Worm (Caenorhabditis elegans) whole organism, L4 larva: ENCODE data around the gene F12D9.2.

ENCODE experiments used
- D1046.2 ChIP-seq: fragments of 200-800 bp; sonication (Bioruptor generic); IDR thresholded peaks from 2 replicates; pipeline ENCODE4 v1.3.6; 2022; ENCODE audit warnings: missing genetic modification characterization, missing compliant biosample characterization
- F37D6.2 ChIP-seq: sonication (generic microtip); optimal IDR thresholded peaks from 2 replicates; lab custom pipeline; 2016; ENCODE audit warnings: mild to moderate bottlenecking, missing genetic modification characterization, missing compliant biosample characterization
- F49E8.2 ChIP-seq: sonication (generic microtip); optimal IDR thresholded peaks from 2 replicates; lab custom pipeline; 2016; ENCODE audit warnings: missing compliant biosample characterization, mild to moderate bottlenecking, missing genetic modification characterization, borderline replicate concordance
- T20F7.1 ChIP-seq: fragments of 200-800 bp; sonication (Bioruptor generic); optimal IDR thresholded peaks from 2 replicates; lab custom pipeline; 2018; ENCODE audit warnings: mild to moderate bottlenecking, missing genetic modification characterization, missing compliant biosample characterization
- Y48G9A.11 ChIP-seq: fragments of 200-800 bp; sonication (Bioruptor generic); IDR thresholded peaks from 2 replicates; pipeline ENCODE4 v1.3.6; 2022; ENCODE audit warnings: missing genetic modification reagents, missing genetic modification characterization, missing compliant biosample characterization
- ZK337.2 ChIP-seq: fragments of 200-800 bp; sonication (Bioruptor generic); IDR thresholded peaks from 2 replicates; pipeline ENCODE4 v1.3.6; 2022; ENCODE audit warnings: missing genetic modification reagents, missing genetic modification characterization, missing compliant biosample characterization
- ceh-20 ChIP-seq: fragments of 200-800 bp; sonication (Bioruptor generic); IDR thresholded peaks from 2 replicates; pipeline ENCODE4 v1.3.6; 2022; ENCODE audit warnings: missing genetic modification reagents, missing genetic modification characterization, missing compliant biosample characterization
- ceh-44 ChIP-seq: fragments of 200-800 bp; sonication (Bioruptor generic); IDR thresholded peaks from 2 replicates; pipeline ENCODE4 v1.3.6; 2022; ENCODE audit warnings: missing genetic modification reagents, missing genetic modification characterization, missing compliant biosample characterization
- ces-1 ChIP-seq: fragments of 150-350 bp; sonication (generic microtip); optimal IDR thresholded peaks from 4 replicates; lab custom pipeline; 2014; ENCODE audit warnings: missing biosample characterization, missing genetic modification reagents, missing genetic modification characterization
- daf-16 ChIP-seq, 3 experiments: sonication (generic microtip); optimal IDR thresholded peaks; 2 replicates each; lab custom pipeline; 2016 to 2017; ENCODE audit warnings: missing genetic modification characterization in 3 of 3, missing genetic modification reagents in 3 of 3, mild to moderate bottlenecking in 2 of 3, missing compliant biosample characterization in 2 of 3, missing biosample characterization in 1 of 3, moderate library complexity in 1 of 3
- daf-19 ChIP-seq: fragments of 200-800 bp; sonication (Bioruptor generic); conservative IDR thresholded peaks from 2 replicates; pipeline ENCODE4 v1.3.6; 2022; ENCODE audit warnings: missing genetic modification characterization, missing compliant biosample characterization
- dmd-8 ChIP-seq: fragments of 200-800 bp; sonication (Bioruptor generic); IDR thresholded peaks from 2 replicates; pipeline ENCODE4 v1.3.6; 2022; ENCODE audit warnings: missing genetic modification characterization, missing compliant biosample characterization
- dve-1 ChIP-seq: sonication (generic microtip); optimal IDR thresholded peaks from 2 replicates; lab custom pipeline; 2017; ENCODE audit warnings: antibody characterized with exemption, mild to moderate bottlenecking, missing genetic modification characterization, missing compliant biosample characterization; ENCODE audit not compliant: insufficient read depth
- egl-27 ChIP-seq: sonication (generic microtip); optimal IDR thresholded peaks from 3 replicates; lab custom pipeline; 2017; ENCODE audit warnings: missing biosample characterization, missing genetic modification reagents, missing genetic modification characterization
- egl-43 ChIP-seq: fragments of 200-800 bp; sonication (Bioruptor generic); IDR thresholded peaks from 2 replicates; pipeline ENCODE4 v1.3.6; 2022; ENCODE audit warnings: missing genetic modification reagents, missing genetic modification characterization, missing compliant biosample characterization
- fos-1 ChIP-seq: fragments of 150-350 bp; optimal IDR thresholded peaks from 2 replicates; lab custom pipeline; 2014; ENCODE audit warnings: missing biosample characterization, missing genetic modification characterization
- gei-8 ChIP-seq: fragments of 200-800 bp; sonication (Bioruptor generic); optimal IDR thresholded peaks from 2 replicates; lab custom pipeline; 2018; ENCODE audit warnings: mild to moderate bottlenecking, missing genetic modification characterization, missing compliant biosample characterization
- hif-1 ChIP-seq, 2 experiments: sonication (generic microtip); optimal IDR thresholded peaks; 2 replicates each; lab custom pipeline; 2016 to 2017; ENCODE audit warnings: missing compliant biosample characterization in 2 of 2, missing genetic modification characterization in 2 of 2, missing genetic modification reagents in 2 of 2, missing genotype in 2 of 2, mild to moderate bottlenecking in 1 of 2
- hlh-11 ChIP-seq: fragments of 200-800 bp; sonication (Bioruptor generic); optimal IDR thresholded peaks from 2 replicates; lab custom pipeline; 2018; ENCODE audit warnings: mild to moderate bottlenecking, missing genetic modification characterization, missing compliant biosample characterization
- lin-13 ChIP-seq: fragments of 150-350 bp; optimal IDR thresholded peaks from 2 replicates; lab custom pipeline; 2014; ENCODE audit warnings: missing biosample characterization, missing genetic modification reagents, missing genetic modification characterization
- lin-29 ChIP-seq: fragments of 200-800 bp; sonication (Bioruptor generic); IDR thresholded peaks from 2 replicates; pipeline ENCODE4 v1.3.6; 2022; ENCODE audit warnings: missing genetic modification reagents, missing genetic modification characterization, missing compliant biosample characterization
- lin-38 ChIP-seq: fragments of 200-800 bp; sonication (Bioruptor generic); IDR thresholded peaks from 2 replicates; pipeline ENCODE4 v1.3.6; 2022; ENCODE audit warnings: missing genetic modification reagents, missing genetic modification characterization, missing compliant biosample characterization
- lir-3 ChIP-seq: sonication (generic microtip); optimal IDR thresholded peaks from 2 replicates; lab custom pipeline; 2016; ENCODE audit warnings: mild to moderate bottlenecking, missing genetic modification characterization, missing compliant biosample characterization
- madf-9 ChIP-seq: fragments of 200-800 bp; sonication (Bioruptor generic); conservative IDR thresholded peaks from 2 replicates; pipeline ENCODE4 v1.3.6; 2022; ENCODE audit warnings: missing genetic modification reagents, missing genetic modification characterization, missing compliant biosample characterization
- mdl-1 ChIP-seq, 2 experiments: fragments of 150-350 bp in 1 of 2; sonication (generic microtip) in 1 of 2; optimal IDR thresholded peaks; 2 replicates each; lab custom pipeline; 2014 to 2017; ENCODE audit warnings: missing biosample characterization in 2 of 2, missing genetic modification characterization in 2 of 2
- mdt-29 ChIP-seq: fragments of 200-800 bp; sonication (Bioruptor generic); IDR thresholded peaks from 2 replicates; pipeline ENCODE4 v1.3.6; 2022; ENCODE audit warnings: missing genetic modification reagents, missing genetic modification characterization, missing compliant biosample characterization
- mep-1 ChIP-seq: fragments of 150-350 bp; sonication (generic microtip); optimal IDR thresholded peaks from 3 replicates; lab custom pipeline; 2014; ENCODE audit warnings: missing biosample characterization, missing genetic modification characterization
- mxl-3 ChIP-seq: fragments of 200-800 bp; sonication (Bioruptor generic); optimal IDR thresholded peaks from 2 replicates; lab custom pipeline; 2018; ENCODE audit warnings: mild to moderate bottlenecking, missing genetic modification characterization, missing compliant biosample characterization
- nhr-111 ChIP-seq: fragments of 200-800 bp; sonication (Bioruptor generic); optimal IDR thresholded peaks from 2 replicates; lab custom pipeline; 2018; ENCODE audit warnings: mild to moderate bottlenecking, missing genetic modification characterization, missing compliant biosample characterization
- nhr-28 ChIP-seq: fragments of 150-350 bp; optimal IDR thresholded peaks from 2 replicates; lab custom pipeline; 2014; ENCODE audit warnings: missing biosample characterization, missing genetic modification characterization
- nhr-48 ChIP-seq: sonication (generic microtip); optimal IDR thresholded peaks from 2 replicates; lab custom pipeline; 2016; ENCODE audit warnings: mild to moderate bottlenecking, missing genetic modification characterization, missing compliant biosample characterization
- nhr-6 ChIP-seq: fragments of 150-350 bp; optimal IDR thresholded peaks from 2 replicates; lab custom pipeline; 2014; ENCODE audit warnings: missing biosample characterization, missing genetic modification characterization
- nhr-76 ChIP-seq: fragments of 150-350 bp; optimal IDR thresholded peaks from 2 replicates; lab custom pipeline; 2014; ENCODE audit warnings: missing biosample characterization, missing genetic modification characterization
- nhr-77 ChIP-seq: fragments of 150-350 bp; optimal IDR thresholded peaks from 2 replicates; lab custom pipeline; 2014; ENCODE audit warnings: missing biosample characterization, missing genetic modification characterization
- pqm-1 ChIP-seq: sonication (generic microtip); optimal IDR thresholded peaks from 2 replicates; lab custom pipeline; 2017; ENCODE audit warnings: missing biosample characterization, missing genetic modification characterization
- saeg-2 ChIP-seq: fragments of 200-800 bp; sonication (Bioruptor generic); IDR thresholded peaks from 2 replicates; pipeline ENCODE4 v1.3.6; 2022; ENCODE audit warnings: missing genetic modification reagents, missing genetic modification characterization, missing compliant biosample characterization
- skn-1 ChIP-seq: fragments of 150-350 bp; optimal IDR thresholded peaks from 2 replicates; lab custom pipeline; 2014; ENCODE audit warnings: missing biosample characterization, missing genetic modification characterization
- tag-97 ChIP-seq: fragments of 200-800 bp; sonication (Bioruptor generic); IDR thresholded peaks from 2 replicates; pipeline ENCODE4 v1.3.6; 2022; ENCODE audit warnings: missing genetic modification characterization, missing compliant biosample characterization
- tra-1 ChIP-seq: fragments of 200-800 bp; sonication (Bioruptor generic); IDR thresholded peaks from 2 replicates; pipeline ENCODE4 v1.3.6; 2022; ENCODE audit warnings: missing genetic modification reagents, missing genetic modification characterization, missing compliant biosample characterization
- unc-130 ChIP-seq: sonication (generic microtip); optimal IDR thresholded peaks from 2 replicates; lab custom pipeline; 2016; ENCODE audit warnings: missing genetic modification reagents, missing genetic modification characterization, missing compliant biosample characterization
- unc-62 ChIP-seq, 3 experiments: fragments of 150-350 bp in 1 of 3; sonication (generic microtip); optimal IDR thresholded peaks in 2 of 3; peaks in 1 of 3; 1 replicate in 1 of 3; 2 replicates in 2 of 3; lab custom pipeline; 2014 to 2017; ENCODE audit warnings: missing biosample characterization in 3 of 3, missing genetic modification characterization in 3 of 3, missing genetic modification reagents in 3 of 3, missing genotype in 1 of 3
- vab-7 ChIP-seq: fragments of 200-800 bp; sonication (Bioruptor generic); IDR thresholded peaks from 2 replicates; pipeline ENCODE4 v1.3.6; 2022; ENCODE audit warnings: missing genetic modification reagents, missing genetic modification characterization, missing compliant biosample characterization
- zfp-3 ChIP-seq: fragments of 200-800 bp; sonication (Bioruptor generic); conservative IDR thresholded peaks from 2 replicates; pipeline ENCODE4 v1.3.6; 2022; ENCODE audit warnings: missing genetic modification reagents, missing genetic modification characterization, missing compliant biosample characterization
- ztf-11 ChIP-seq: fragments of 150-350 bp; optimal IDR thresholded peaks from 2 replicates; lab custom pipeline; 2014; ENCODE audit warnings: missing biosample characterization, missing genetic modification characterization

F12D9.2 gene

ce11 chrX:8676088-8676779 is 29.3 kb upstream of the F12D9.2 start (continued):
- TF ChIP-seq mxl-3 (GFP tag; lab: Kevin White, UChicago) (peak; percentile 23), lir-3 (no peak), pqm-1 (tag; lab: Kevin White, UChicago) (peak; percentile 63), nhr-28 (tag; lab: Kevin White, UChicago) (peak; percentile 81), dmd-8 (GFP tag; lab: Robert Waterston, UW) (no peak), saeg-2 (GFP tag; lab: Robert Waterston, UW) (no peak), D1046.2 (GFP tag; lab: Robert Waterston, UW) (no peak), gei-8 (GFP tag; lab: Kevin White, UChicago) (peak; percentile 34), F49E8.2 (tag; lab: Kevin White, UChicago) (no peak), nhr-48 (peak; percentile 86), tra-1 (GFP tag; lab: Robert Waterston, UW) (peak; percentile 81), Y48G9A.11 (GFP tag; lab: Robert Waterston, UW) (no peak), F37D6.2 (tag; lab: Kevin White, UChicago) (no peak)

ce11 chrX:8675151-8675550 is 28.3 kb upstream of the F12D9.2 start:
- no peak for TF ChIP-seq tag-97 (GFP tag; lab: Robert Waterston, UW)
- TF ChIP-seq unc-62 (GFP tag; optimal IDR thresholded peaks at IDR 0.05 in 1 of 2; lab: Kevin White, UChicago): peak in 1 of 2 experiments; percentile 93
- TF ChIP-seq unc-62 (tag; optimal IDR thresholded peaks at IDR 0.05; lab: Kevin White, UChicago): no peak
- no peak for TF ChIP-seq dmd-8 (GFP tag; lab: Robert Waterston, UW)
- TF ChIP-seq ceh-44 (GFP tag; lab: Robert Waterston, UW): no peak
- no peak for TF ChIP-seq unc-130 (GFP tag; lab: Kevin White, UChicago)
- TF ChIP-seq zfp-3 (GFP tag; lab: Robert Waterston, UW): no peak
- TF ChIP-seq nhr-76 (tag; lab: Kevin White, UChicago): no peak

- no peak for TF ChIP-seq nhr-6 (tag; lab: Kevin White, UChicago)
- TF ChIP-seq daf-16 (GFP tag; optimal IDR thresholded peaks at IDR 0.05; lab: Kevin White, UChicago): no peak
- peak; percentile 88 for TF ChIP-seq daf-16 (tag; optimal IDR thresholded peaks at IDR 0.05; lab: Kevin White, UChicago)
- TF ChIP-seq ZK337.2 (GFP tag; lab: Robert Waterston, UW): no peak
- TF ChIP-seq unc-62 (GFP tag; optimal IDR thresholded peaks at IDR 0.05 in 1 of 2; lab: Kevin White, UChicago): peak in 1 of 2 experiments; percentile 59
- TF ChIP-seq unc-62 (tag; optimal IDR thresholded peaks at IDR 0.05; lab: Kevin White, UChicago): no peak
- no peak for TF ChIP-seq lir-3
- TF ChIP-seq hlh-11: peak; percentile 81
- peak; percentile 68 for TF ChIP-seq nhr-48
- no peak for TF ChIP-seq gei-8 (GFP tag; lab: Kevin White, UChicago)
- TF ChIP-seq lin-38: no peak
- peak; percentile 65 for TF ChIP-seq nhr-28 (tag; lab: Kevin White, UChicago)
- no peak for TF ChIP-seq lin-29 (GFP tag; lab: Robert Waterston, UW)
- peak; percentile 42; the same call in 1 of the 2 replicates for TF ChIP-seq ceh-20 (GFP tag; lab: Robert Waterston, UW)
- no peak for TF ChIP-seq madf-9 (GFP tag; lab: Robert Waterston, UW)
- no peak for TF ChIP-seq nhr-111 (GFP tag; lab: Kevin White, UChicago)
- no peak for TF ChIP-seq nhr-76 (tag; lab: Kevin White, UChicago)
- peak; percentile 93 for TF ChIP-seq dve-1 (tag; lab: Kevin White, UChicago)
- no peak for TF ChIP-seq hif-1 (tag; optimal IDR thresholded peaks at IDR 0.05; lab: Kevin White, UChicago)
- TF ChIP-seq skn-1 (tag; lab: Kevin White, UChicago): no peak
- TF ChIP-seq mdl-1 (tag; optimal IDR thresholded peaks at IDR 0.05; lab: Kevin White, UChicago): peak in 1 of 2 experiments; percentile 78
- peak; percentile 44; the same call in 1 of the 2 replicates for TF ChIP-seq mdt-29 (GFP tag; lab: Robert Waterston, UW)
- TF ChIP-seq mep-1 (tag; lab: Kevin White, UChicago): peak; percentile 53
- no peak for TF ChIP-seq ces-1
- peak; percentile 14 for TF ChIP-seq T20F7.1
- TF ChIP-seq egl-27 (tag; lab: Kevin White, UChicago): no peak
- no peak for TF ChIP-seq lin-13 (GFP tag; lab: Kevin White, UChicago)
- no peak for TF ChIP-seq vab-7 (GFP tag; lab: Robert Waterston, UW)
- TF ChIP-seq nhr-77 (tag; lab: Kevin White, UChicago): peak; percentile 57
- TF ChIP-seq F37D6.2 (tag; lab: Kevin White, UChicago): no peak
- TF ChIP-seq daf-19: no peak
- TF ChIP-seq fos-1 (tag; lab: Kevin White, UChicago): no peak
- TF ChIP-seq egl-43 (GFP tag; lab: Robert Waterston, UW): no peak
- TF ChIP-seq ztf-11: no peak
Observed at ce11 chrX:8674514-8674913, 27.6 kb upstream of the F12D9.2 start.
